Fruit fly (Drosophila melanogaster): ENCODE results near the gene CG43288.

Gene CG43288

dm6 chrX:4205346-4206178 is 7.3 kb upstream of the CG43288 start, which contains the start of gene Fas2 (continued):
- TF ChIP-seq CG30403 (GFP tag; optimal IDR thresholded peaks at IDR 0.05) (peak; percentile 27), CG5245 (GFP tag; optimal IDR thresholded peaks at IDR 0.05) (peak; percentile 37), Spps (tag; optimal IDR thresholded peaks at IDR 0.05) (no peak), CG3407 (GFP tag; optimal IDR thresholded peaks at IDR 0.05) (peak; percentile 31), CG17361 (GFP tag; IDR thresholded peaks at IDR 0.05) (peak; percentile 15; the same call in 1 of the 3 replicates), CG15011 (GFP tag; optimal IDR thresholded peaks at IDR 0.05) (peak; percentile 30), dysf (GFP tag; IDR thresholded peaks at IDR 0.05) (peak; percentile 59), tup (GFP tag; optimal IDR thresholded peaks at IDR 0.05) (peak; percentile 11), kah (GFP tag; optimal IDR thresholded peaks at IDR 0.05) (peak; percentile 57), CG14014 (GFP tag; IDR thresholded peaks at IDR 0.05) (peak; percentile 51; the same call in 1 of the 2 replicates), ac (GFP tag; optimal IDR thresholded peaks at IDR 0.05) (peak; percentile 59), CG11696 (GFP tag; IDR thresholded peaks at IDR 0.05) (0 out of 2 replicates have a peak, but pooled peaks have one; percentile 7), E2f1 (GFP tag; IDR thresholded peaks at IDR 0.05) (peak; percentile 31; the same call in 1 of the 2 replicates), CG14441 (GFP tag; IDR thresholded peaks at IDR 0.05) (peak; percentile 55; the same call in 1 of the 2 replicates), CG33557 (GFP tag; optimal IDR thresholded peaks at IDR 0.05) (peak; percentile 32), hb (GFP tag; IDR thresholded peaks at IDR 0.05; ENCODE audit: partially characterized antibody) (peak; percentile 30; the same call in 1 of the 3 replicates), tap (tag; optimal IDR thresholded peaks at IDR 0.05) (no peak), CG34376 (GFP tag; optimal IDR thresholded peaks at IDR 0.05) (peak; percentile 61), E2f2 (GFP tag; IDR thresholded peaks at IDR 0.05) (no peak), CG2120 (GFP tag; optimal IDR thresholded peaks at IDR 0.05) (peak; percentile 17), ase (GFP tag; IDR thresholded peaks at IDR 0.05) (peak; percentile 27; the same call in 1 of the 3 replicates), CG12219 (GFP tag; optimal IDR thresholded peaks at IDR 0.05) (peak; percentile 11), ap (GFP tag; IDR thresholded peaks at IDR 0.05) (no peak), PHDP (tag; optimal IDR thresholded peaks at IDR 0.05) (peak; percentile 23), Xrp1 (GFP tag; IDR thresholded peaks at IDR 0.05) (peak; percentile 31; the same call in 1 of the 2 replicates), Hand (GFP tag; optimal IDR thresholded peaks at IDR 0.05) (peak; percentile 35), sc (optimal IDR thresholded peaks at IDR 0.05) (no peak), sc (GFP tag; optimal IDR thresholded peaks at IDR 0.05) (no peak), ab (GFP tag; optimal IDR thresholded peaks at IDR 0.05) (no peak), CTCF (GFP tag; optimal IDR thresholded peaks at IDR 0.05) (peak; percentile 45), Asciz (GFP tag; optimal IDR thresholded peaks at IDR 0.05) (no peak), Sox102F (GFP tag; optimal IDR thresholded peaks at IDR 0.05) (peak; percentile 26), CG1603 (tag; optimal IDR thresholded peaks at IDR 0.05) (peak; percentile 45), CG1529 (GFP tag; optimal IDR thresholded peaks at IDR 0.05) (peak; percentile 16), Pdp1 (GFP tag; optimal IDR thresholded peaks at IDR 0.05) (peak in 1 of 2 experiments; percentile 45), run (tag; optimal IDR thresholded peaks at IDR 0.05) (peak; percentile 10), nerfin-1 (tag; optimal IDR thresholded peaks at IDR 0.05) (peak; percentile 57), gfzf (GFP tag; optimal IDR thresholded peaks at IDR 0.05) (peak; percentile 6), CG17385 (GFP tag; optimal IDR thresholded peaks at IDR 0.05) (peak; percentile 93), CG14667 (GFP tag; IDR thresholded peaks at IDR 0.05) (peak; percentile 23; the same call in 1 of the 2 replicates), Adf1 (GFP tag; IDR thresholded peaks at IDR 0.05) (peak; percentile 70; the same call in 1 of the 2 replicates), CG11085 (GFP tag; IDR thresholded peaks at IDR 0.05) (0 out of 2 replicates have a peak, but pooled peaks have one; percentile 9), CG14710 (tag; optimal IDR thresholded peaks at IDR 0.05) (peak; percentile 8), scrt (GFP tag; optimal IDR thresholded peaks at IDR 0.05) (peak; percentile 58), CG33213 (GFP tag; optimal IDR thresholded peaks at IDR 0.05) (peak; percentile 28), otp (GFP tag; IDR thresholded peaks at IDR 0.05) (0 out of 3 replicates have a peak, but pooled peaks have one; percentile 59), CG4730 (GFP tag; IDR thresholded peaks at IDR 0.05) (peak; percentile 32; the same call in 1 of the 2 replicates), CG17912 (GFP tag; optimal IDR thresholded peaks at IDR 0.05) (no peak), CG1832 (GFP tag; optimal IDR thresholded peaks at IDR 0.05) (no peak)
